Worm (Caenorhabditis elegans) whole organism, L1 larva: ENCODE measurements around the gene daf-15.
A peak's percentile ranks its signal among the peaks of the same experiment; 100 is the strongest.

Experiments
- Y116A8C.19 ChIP-seq: sonication (generic microtip); optimal IDR thresholded peaks from 2 replicates; lab custom pipeline; 2016; ENCODE audit warnings: missing compliant biosample characterization, missing genetic modification characterization, borderline replicate concordance
- ama-1 ChIP-seq: fragments of 150-350 bp; optimal IDR thresholded peaks from 2 replicates; lab custom pipeline; 2014
- ceh-88 ChIP-seq: fragments of 200-800 bp; sonication (Bioruptor generic); IDR thresholded peaks from 2 replicates; pipeline ENCODE4 v1.3.6; 2022; ENCODE audit warnings: missing genetic modification characterization, missing compliant biosample characterization
- ces-1 ChIP-seq: fragments of 150-350 bp; optimal IDR thresholded peaks from 2 replicates; lab custom pipeline; 2014; ENCODE audit warnings: missing biosample characterization, missing genetic modification reagents, missing genetic modification characterization
- elt-3 ChIP-seq, 6 experiments: fragments of 150-350 bp in 1 of 6; sonication (generic microtip); optimal IDR thresholded peaks; 2 replicates each; lab custom pipeline; 2017 to 2018; ENCODE audit warnings: missing biosample characterization in 6 of 6, missing genetic modification characterization in 6 of 6, inconsistent platforms in 1 of 6
- fkh-8 ChIP-seq: sonication (generic microtip); optimal IDR thresholded peaks from 2 replicates; lab custom pipeline; 2016; ENCODE audit warnings: mild to moderate bottlenecking, missing genetic modification characterization, missing compliant biosample characterization
- lin-13 ChIP-seq: fragments of 150-350 bp; optimal IDR thresholded peaks from 2 replicates; lab custom pipeline; 2014; ENCODE audit warnings: missing biosample characterization, missing genetic modification reagents, missing genetic modification characterization
- lin-35 ChIP-seq, 2 experiments: fragments of 150-350 bp; optimal IDR thresholded peaks; 2 replicates each; lab custom pipeline; 2014; ENCODE audit warnings: missing biosample characterization in 2 of 2, missing genetic modification characterization in 2 of 2, missing genetic modification reagents in 2 of 2
- mep-1 ChIP-seq: fragments of 150-350 bp; optimal IDR thresholded peaks from 2 replicates; lab custom pipeline; 2014; ENCODE audit warnings: missing biosample characterization, missing genetic modification characterization
- nhr-77 ChIP-seq: fragments of 150-350 bp; optimal IDR thresholded peaks from 2 replicates; lab custom pipeline; 2014; ENCODE audit warnings: missing biosample characterization, missing genetic modification characterization
- snpc-4 ChIP-seq: fragments of 150-350 bp; optimal IDR thresholded peaks from 2 replicates; lab custom pipeline; 2014; ENCODE audit warnings: missing biosample characterization, missing genetic modification characterization
- sptf-1 ChIP-seq: fragments of 150-350 bp; optimal IDR thresholded peaks from 2 replicates; lab custom pipeline; 2014; ENCODE audit warnings: missing biosample characterization, missing genetic modification characterization

- TF ChIP-seq lin-35 (GFP tag; optimal IDR thresholded peaks at IDR 0.05; lab: Kevin White, UChicago) = peak; percentile 95 to 98
- TF ChIP-seq ceh-88 = no peak
- TF ChIP-seq sptf-1 (tag; lab: Kevin White, UChicago) = no peak
- TF ChIP-seq lin-13 = peak; percentile 40
- peak; percentile 44 for TF ChIP-seq fkh-8 (tag; lab: Kevin White, UChicago)
- no peak for TF ChIP-seq mep-1 (tag; lab: Kevin White, UChicago)
- TF ChIP-seq ama-1 (lab: Kevin White, UChicago) = no peak
- TF ChIP-seq snpc-4 (tag; lab: Kevin White, UChicago) = peak; percentile 23
- peak; percentile 13 for TF ChIP-seq nhr-77
- no peak for TF ChIP-seq Y116A8C.19 (tag; lab: Kevin White, UChicago)
- peak in 2 of 6 experiments; percentile 9 to 30 for TF ChIP-seq elt-3 (tag; optimal IDR thresholded peaks at IDR 0.05; lab: Kevin White, UChicago)
- TF ChIP-seq ces-1 (GFP tag; lab: Kevin White, UChicago) = no peak
Observed at ce11 chrIV:9386038-9386437, at the start of gene daf-15.
